Worm (Caenorhabditis elegans) whole organism, L1 larva: ENCODE data around the gene F40A3.1.
A peak's percentile ranks its signal among the peaks of the same experiment; 100 is the strongest.

Experiments used
- C34B4.2 ChIP-seq: sonication (generic microtip); optimal IDR thresholded peaks from 2 replicates; lab custom pipeline; 2017; ENCODE audit warnings: mild to moderate bottlenecking, missing genetic modification characterization, missing compliant biosample characterization
- F16B12.6 ChIP-seq: fragments of 150-350 bp; optimal IDR thresholded peaks from 2 replicates; lab custom pipeline; 2014; ENCODE audit warnings: missing biosample characterization, missing genetic modification characterization
- aha-1 ChIP-seq: fragments of 150-350 bp; optimal IDR thresholded peaks from 2 replicates; lab custom pipeline; 2014; ENCODE audit warnings: missing biosample characterization, missing genetic modification characterization
- aly-2 ChIP-seq: fragments of 150-350 bp; optimal IDR thresholded peaks from 2 replicates; lab custom pipeline; 2014; ENCODE audit warnings: missing biosample characterization, missing genetic modification characterization
- ceh-63 ChIP-seq: fragments of 200-800 bp; sonication (Bioruptor generic); optimal IDR thresholded peaks from 2 replicates; lab custom pipeline; 2018; ENCODE audit warnings: mild to moderate bottlenecking, missing genetic modification characterization, missing compliant biosample characterization
- ceh-82 ChIP-seq, 3 experiments: fragments of 150-350 bp in 1 of 3; sonication (generic microtip) in 2 of 3; optimal IDR thresholded peaks; 2 replicates each; lab custom pipeline; 2014 to 2017; ENCODE audit warnings: missing biosample characterization in 3 of 3, missing genetic modification characterization in 3 of 3
- dsc-1 ChIP-seq: sonication (generic microtip); optimal IDR thresholded peaks from 2 replicates; lab custom pipeline; 2016; ENCODE audit warnings: mild to moderate bottlenecking, missing genetic modification characterization, missing compliant biosample characterization
- egl-13 ChIP-seq: sonication (generic microtip); optimal IDR thresholded peaks from 2 replicates; lab custom pipeline; 2016; ENCODE audit warnings: missing genotype, missing genetic modification reagents, missing genetic modification characterization, missing compliant biosample characterization
- elt-2 ChIP-seq: sonication (generic microtip); optimal IDR thresholded peaks from 2 replicates; lab custom pipeline; 2016; ENCODE audit warnings: missing genetic modification characterization, mild to moderate bottlenecking, inconsistent platforms, missing compliant biosample characterization, missing genetic modification reagents
- elt-3 ChIP-seq, 6 experiments: fragments of 150-350 bp in 1 of 6; sonication (generic microtip); optimal IDR thresholded peaks; 2 replicates each; lab custom pipeline; 2017 to 2018; ENCODE audit warnings: missing biosample characterization in 6 of 6, missing genetic modification characterization in 6 of 6, inconsistent platforms in 1 of 6
- fkh-4 ChIP-seq: sonication (generic microtip); optimal IDR thresholded peaks from 2 replicates; lab custom pipeline; 2016; ENCODE audit warnings: missing compliant biosample characterization, missing genetic modification characterization, borderline replicate concordance
- fkh-8 ChIP-seq: sonication (generic microtip); optimal IDR thresholded peaks from 2 replicates; lab custom pipeline; 2016; ENCODE audit warnings: mild to moderate bottlenecking, missing genetic modification characterization, missing compliant biosample characterization
- fos-1 ChIP-seq: fragments of 150-350 bp; optimal IDR thresholded peaks from 2 replicates; lab custom pipeline; 2014; ENCODE audit warnings: missing biosample characterization, missing genetic modification characterization
- hlh-4 ChIP-seq: sonication (generic microtip); optimal IDR thresholded peaks from 2 replicates; lab custom pipeline; 2016; ENCODE audit warnings: mild to moderate bottlenecking, missing genetic modification characterization, missing compliant biosample characterization
- hpl-2 ChIP-seq: fragments of 150-350 bp; optimal IDR thresholded peaks from 2 replicates; lab custom pipeline; 2014; ENCODE audit warnings: missing biosample characterization, missing genetic modification reagents, missing genetic modification characterization
- jun-1 ChIP-seq: fragments of 150-350 bp; optimal IDR thresholded peaks from 2 replicates; lab custom pipeline; 2014; ENCODE audit warnings: missing biosample characterization, missing genetic modification reagents, missing genetic modification characterization
- lin-14 ChIP-seq: fragments of 200-800 bp; sonication (Bioruptor generic); optimal IDR thresholded peaks from 2 replicates; lab custom pipeline; 2018; ENCODE audit warnings: mild to moderate bottlenecking, missing genetic modification characterization, moderate library complexity, missing compliant biosample characterization
- lin-39 ChIP-seq: fragments of 150-350 bp; optimal IDR thresholded peaks from 2 replicates; lab custom pipeline; 2014; ENCODE audit warnings: missing biosample characterization, missing genetic modification reagents, missing genetic modification characterization
- lsy-2 ChIP-seq, 2 experiments: fragments of 150-350 bp; optimal IDR thresholded peaks; 2 replicates each; lab custom pipeline; 2014; ENCODE audit warnings: missing biosample characterization in 2 of 2, missing genetic modification characterization in 2 of 2
- mdl-1 ChIP-seq, 2 experiments: fragments of 150-350 bp; optimal IDR thresholded peaks; 2 replicates each; lab custom pipeline; 2014 to 2017; ENCODE audit warnings: missing biosample characterization in 2 of 2, missing genetic modification characterization in 2 of 2, inconsistent platforms in 1 of 2
- mef-2 ChIP-seq: fragments of 150-350 bp; optimal IDR thresholded peaks from 2 replicates; lab custom pipeline; 2014; ENCODE audit warnings: missing biosample characterization, missing genetic modification characterization
- mep-1 ChIP-seq: fragments of 150-350 bp; optimal IDR thresholded peaks from 2 replicates; lab custom pipeline; 2014; ENCODE audit warnings: missing biosample characterization, missing genetic modification characterization
- nhr-11 ChIP-seq: fragments of 150-350 bp; optimal IDR thresholded peaks from 2 replicates; lab custom pipeline; 2014; ENCODE audit warnings: missing biosample characterization, missing genetic modification characterization
- nhr-12 ChIP-seq: sonication (generic microtip); optimal IDR thresholded peaks from 2 replicates; lab custom pipeline; 2017; ENCODE audit warnings: missing biosample characterization, missing genetic modification characterization
- nhr-47 ChIP-seq: sonication (generic microtip); optimal IDR thresholded peaks from 2 replicates; lab custom pipeline; 2016; ENCODE audit warnings: mild to moderate bottlenecking, missing genetic modification characterization, moderate library complexity, missing compliant biosample characterization
- nhr-71 ChIP-seq: sonication (generic microtip); optimal IDR thresholded peaks from 2 replicates; lab custom pipeline; 2016; ENCODE audit warnings: mild to moderate bottlenecking, missing genetic modification characterization, moderate library complexity, missing compliant biosample characterization
- nhr-77 ChIP-seq: fragments of 150-350 bp; optimal IDR thresholded peaks from 2 replicates; lab custom pipeline; 2014; ENCODE audit warnings: missing biosample characterization, missing genetic modification characterization
- nhr-85 ChIP-seq: sonication (generic microtip); peaks from one replicate; lab custom pipeline; 2016; ENCODE audit warnings: missing genetic modification characterization, inconsistent platforms, missing compliant biosample characterization
- pag-3 ChIP-seq: sonication (generic microtip); optimal IDR thresholded peaks from 2 replicates; lab custom pipeline; 2017; ENCODE audit warnings: missing genetic modification characterization, mild to moderate bottlenecking, missing compliant biosample characterization, antibody characterized with exemption, borderline replicate concordance; ENCODE audit not compliant: insufficient read depth
- rnt-1 ChIP-seq: sonication (generic microtip); optimal IDR thresholded peaks from 2 replicates; lab custom pipeline; 2016; ENCODE audit warnings: mild to moderate bottlenecking, missing genetic modification characterization, moderate library complexity, missing compliant biosample characterization
- skn-1 ChIP-seq: fragments of 150-350 bp; optimal IDR thresholded peaks from 2 replicates; lab custom pipeline; 2014; ENCODE audit warnings: missing biosample characterization, missing genetic modification characterization
- snu-23 ChIP-seq: sonication (generic microtip); optimal IDR thresholded peaks from 2 replicates; lab custom pipeline; 2016; ENCODE audit warnings: missing genetic modification characterization, missing compliant biosample characterization
- sox-4 ChIP-seq: sonication (generic microtip); optimal IDR thresholded peaks from 2 replicates; lab custom pipeline; 2016; ENCODE audit warnings: missing genetic modification characterization, missing compliant biosample characterization
- tbx-2 ChIP-seq: sonication (generic microtip); optimal IDR thresholded peaks from 2 replicates; lab custom pipeline; 2016; ENCODE audit warnings: missing genetic modification characterization, missing compliant biosample characterization
- unc-130 ChIP-seq: fragments of 150-350 bp; optimal IDR thresholded peaks from 2 replicates; lab custom pipeline; 2017; ENCODE audit warnings: missing biosample characterization, missing genetic modification characterization, inconsistent platforms
- unc-30 ChIP-seq: sonication (generic microtip); optimal IDR thresholded peaks from 2 replicates; lab custom pipeline; 2017; ENCODE audit warnings: missing biosample characterization, missing genetic modification characterization
- unc-62 ChIP-seq: fragments of 150-350 bp; optimal IDR thresholded peaks from 2 replicates; lab custom pipeline; 2014; ENCODE audit warnings: missing biosample characterization, missing genetic modification reagents, missing genetic modification characterization
- unc-86 ChIP-seq: sonication (generic microtip); optimal IDR thresholded peaks from 2 replicates; lab custom pipeline; 2016; ENCODE audit warnings: missing genetic modification characterization, missing compliant biosample characterization
- unc-98 ChIP-seq: fragments of 200-800 bp; sonication (Bioruptor generic); IDR thresholded peaks from 2 replicates; pipeline ENCODE4 v1.3.6; 2022; ENCODE audit warnings: missing genetic modification characterization, missing compliant biosample characterization
- vab-15 ChIP-seq: sonication (generic microtip); optimal IDR thresholded peaks from 2 replicates; lab custom pipeline; 2017; ENCODE audit warnings: missing genotype, mild to moderate bottlenecking, missing genetic modification characterization, missing compliant biosample characterization
- zip-4 ChIP-seq: fragments of 200-800 bp; sonication (Bioruptor generic); optimal IDR thresholded peaks from 2 replicates; lab custom pipeline; 2018; ENCODE audit warnings: mild to moderate bottlenecking, missing genetic modification characterization, moderate library complexity, missing compliant biosample characterization

F40A3.1 gene

DNA sequence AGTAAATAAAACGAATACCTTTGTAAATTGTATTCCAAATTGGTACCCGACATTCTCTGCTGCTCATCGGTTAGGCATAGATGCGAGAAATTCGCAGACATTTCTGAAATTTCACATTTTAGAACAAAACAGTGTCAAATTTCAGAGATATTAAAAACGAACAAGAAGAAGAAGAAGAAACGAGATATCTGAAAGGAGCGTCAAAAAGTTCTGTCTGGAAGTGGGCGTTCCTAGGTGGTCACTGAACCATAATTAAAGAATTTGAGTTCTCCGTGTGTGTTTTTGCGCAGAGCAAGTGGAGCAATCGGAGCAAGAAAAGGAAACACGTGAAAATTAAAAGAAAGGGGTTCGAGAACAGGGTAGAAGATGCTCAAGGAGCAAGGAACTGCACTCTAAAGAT, 8.4 kb downstream of the F40A3.1 start, which contains the start of gene F40A3.7:
Gene F40A3.7, minus strand, starts transcription at position 101 of the 400 bp plus-strand sequence.
- no peak for TF ChIP-seq unc-30
- TF ChIP-seq mef-2 (tag; lab: Kevin White, UChicago), result no peak
- no peak for TF ChIP-seq F16B12.6 (tag; lab: Kevin White, UChicago)
- TF ChIP-seq vab-15 (tag; lab: Kevin White, UChicago), result no peak
- no peak for TF ChIP-seq sox-4 (tag; lab: Kevin White, UChicago)
- no peak for TF ChIP-seq mdl-1 (tag; optimal IDR thresholded peaks at IDR 0.05; lab: Kevin White, UChicago)
- no peak for TF ChIP-seq skn-1
- TF ChIP-seq nhr-12 (tag; lab: Kevin White, UChicago), result no peak
- no peak for TF ChIP-seq nhr-85 (tag; lab: Kevin White, UChicago)
- TF ChIP-seq lin-14 (GFP tag; lab: Kevin White, UChicago), result no peak
- no peak for TF ChIP-seq nhr-77 (tag; lab: Kevin White, UChicago)
- no peak for TF ChIP-seq ceh-63 (GFP tag; lab: Kevin White, UChicago)
- TF ChIP-seq hlh-4 (tag; lab: Kevin White, UChicago), result no peak
- no peak for TF ChIP-seq hpl-2 (GFP tag; lab: Kevin White, UChicago)

DNA sequence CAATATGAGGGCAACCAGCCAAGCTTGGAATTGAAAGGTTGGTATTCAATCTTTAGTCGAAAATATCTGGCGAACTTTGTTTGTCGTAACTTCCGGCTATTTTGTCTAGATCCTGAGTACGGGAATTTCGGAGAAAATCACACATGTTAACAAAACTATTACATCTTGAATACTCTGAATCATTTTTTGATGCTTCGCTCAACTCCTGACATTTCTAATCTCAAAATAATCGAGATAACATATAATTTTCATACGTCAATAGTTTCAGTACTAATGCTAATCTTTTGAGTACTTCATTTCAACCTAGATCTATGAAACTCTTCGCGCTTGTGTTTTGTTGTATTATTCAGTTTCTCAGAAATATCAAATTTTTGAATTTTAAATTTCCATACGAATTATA, 9.9 kb downstream of the F40A3.1 start:
- peak; percentile 43 for TF ChIP-seq dsc-1
- TF ChIP-seq tbx-2, result no peak
- TF ChIP-seq mef-2 (tag; lab: Kevin White, UChicago), result no peak
- TF ChIP-seq nhr-47 (tag; lab: Kevin White, UChicago), result peak; percentile 9
- peak; percentile 25 for TF ChIP-seq nhr-11 (tag; lab: Kevin White, UChicago)
- TF ChIP-seq nhr-71 (tag; lab: Kevin White, UChicago), result peak; percentile 63
- TF ChIP-seq nhr-85 (tag; lab: Kevin White, UChicago), result no peak
- no peak for TF ChIP-seq aha-1 (tag; lab: Kevin White, UChicago)
- TF ChIP-seq unc-86 (tag; lab: Kevin White, UChicago), result no peak
- no peak for TF ChIP-seq unc-130 (tag; lab: Kevin White, UChicago)
- peak; percentile 47 for TF ChIP-seq sox-4 (tag; lab: Kevin White, UChicago)
- no peak for TF ChIP-seq jun-1 (tag; lab: Kevin White, UChicago)
- no peak for TF ChIP-seq lsy-2 (tag; optimal IDR thresholded peaks at IDR 0.05; lab: Kevin White, UChicago)
- no peak for TF ChIP-seq nhr-77 (tag; lab: Kevin White, UChicago)
- TF ChIP-seq ceh-82 (tag; optimal IDR thresholded peaks at IDR 0.05; lab: Kevin White, UChicago), result no peak
- no peak for TF ChIP-seq aly-2 (tag; lab: Kevin White, UChicago)
- TF ChIP-seq fkh-4 (tag; lab: Kevin White, UChicago), result no peak
- no peak for TF ChIP-seq snu-23 (GFP tag; lab: Kevin White, UChicago)
- no peak for TF ChIP-seq vab-15 (tag; lab: Kevin White, UChicago)
- no peak for TF ChIP-seq rnt-1 (tag; lab: Kevin White, UChicago)
- TF ChIP-seq fkh-8 (tag; lab: Kevin White, UChicago), result peak; percentile 78
- no peak for TF ChIP-seq elt-2 (tag; lab: Kevin White, UChicago)

DNA sequence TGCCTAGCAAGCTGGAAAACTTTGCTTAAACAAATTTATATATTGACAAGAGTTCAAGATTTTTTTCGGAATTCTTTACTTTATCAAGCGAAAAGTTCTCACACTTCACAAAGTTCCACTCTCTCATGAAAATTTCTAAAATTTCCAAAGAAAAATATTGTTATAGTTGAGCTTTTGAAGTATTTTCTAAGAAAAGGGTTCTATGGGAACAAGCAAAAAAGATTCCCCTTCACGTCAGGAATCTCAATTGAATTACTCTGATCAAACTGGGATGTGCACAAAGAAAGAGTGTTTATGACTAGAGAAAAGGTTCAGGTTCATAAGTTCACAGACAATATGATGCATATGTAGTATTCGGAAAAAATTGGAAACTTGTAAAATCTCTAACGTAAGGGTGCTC, 13.1 kb downstream of the F40A3.1 start:
- TF ChIP-seq mep-1 (tag; lab: Kevin White, UChicago) (no peak), dsc-1 (no peak), fos-1 (tag; lab: Kevin White, UChicago) (no peak), aha-1 (tag; lab: Kevin White, UChicago) (no peak), pag-3 (tag; lab: Kevin White, UChicago) (no peak)

DNA sequence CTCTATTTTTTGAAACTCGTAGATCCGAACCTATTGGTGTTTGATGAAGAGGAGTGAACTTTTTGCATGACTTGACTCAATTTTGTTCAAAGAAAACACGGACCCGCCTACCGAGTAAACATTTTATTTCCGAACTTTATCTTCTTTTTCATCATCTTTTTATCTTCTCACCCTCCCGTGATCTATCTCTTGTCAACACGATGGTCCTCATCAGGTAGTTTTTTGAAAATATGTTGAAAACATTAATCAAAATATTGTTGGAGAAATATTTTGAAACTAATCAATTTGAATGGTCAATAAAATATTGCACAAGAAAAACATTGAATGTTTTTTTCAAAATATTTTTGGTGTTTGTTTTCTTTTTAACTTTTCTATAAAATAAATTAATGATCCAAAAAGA, 17.1 kb downstream of the F40A3.1 start:
- TF ChIP-seq aly-2 (tag; lab: Kevin White, UChicago) (no peak), fkh-4 (tag; lab: Kevin White, UChicago) (no peak), unc-62 (GFP tag; lab: Kevin White, UChicago) (no peak), aha-1 (tag; lab: Kevin White, UChicago) (no peak), lin-14 (GFP tag; lab: Kevin White, UChicago) (no peak), lin-39 (tag; lab: Kevin White, UChicago) (no peak), egl-13 (tag; lab: Kevin White, UChicago) (no peak), elt-3 (tag; optimal IDR thresholded peaks at IDR 0.05; lab: Kevin White, UChicago) (no peak), zip-4 (GFP tag; lab: Kevin White, UChicago) (no peak), unc-98 (no peak), C34B4.2 (tag; lab: Kevin White, UChicago) (no peak), hpl-2 (GFP tag; lab: Kevin White, UChicago) (no peak)
